Worm (Caenorhabditis elegans) whole organism, L4/young adult: ENCODE data around the gene hsd-2.

Experiments used
- W03F9.2 ChIP-seq: fragments of 150-350 bp; optimal IDR thresholded peaks from 2 replicates; lab custom pipeline; 2014; ENCODE audit warnings: missing biosample characterization, missing genetic modification characterization
- dao-5 ChIP-seq: sonication (generic microtip); optimal IDR thresholded peaks from 2 replicates; lab custom pipeline; 2016; ENCODE audit warnings: missing genotype, missing genetic modification characterization, moderate library complexity, missing compliant biosample characterization
- him-1 ChIP-seq: sonication (generic microtip); optimal IDR thresholded peaks from 2 replicates; lab custom pipeline; 2016; ENCODE audit warnings: missing genotype, missing genetic modification reagents, missing genetic modification characterization, missing compliant biosample characterization

DNA sequence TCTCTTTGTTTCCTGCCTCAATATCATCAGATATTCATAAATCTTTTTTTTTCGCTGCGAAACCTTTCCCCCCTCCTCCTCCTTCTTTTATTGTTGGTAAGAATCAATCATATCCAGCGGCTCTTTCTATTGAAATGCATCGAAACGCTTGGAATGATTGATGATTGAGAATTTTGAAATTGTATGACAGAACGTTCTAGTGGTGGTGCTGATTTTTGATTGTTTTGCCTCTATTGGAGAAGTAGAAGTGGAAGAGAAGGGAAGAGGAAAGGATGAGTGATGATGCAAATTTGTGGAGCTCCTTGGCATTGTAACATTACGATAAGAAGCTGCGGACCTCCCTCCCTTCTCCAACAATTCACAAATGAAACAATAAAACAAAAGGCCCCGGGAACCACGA is 39.4 kb upstream of the hsd-2 start:
- TF ChIP-seq him-1 = no peak
- TF ChIP-seq W03F9.2 (tag; lab: Kevin White, UChicago) = no peak
- no peak for TF ChIP-seq dao-5
